Worm (Caenorhabditis elegans): Measurements from ENCODE around the gene gcc-2.
A peak's percentile ranks its signal among the peaks of the same experiment; 100 is the strongest.

The gcc-2 gene

ce11 chrIII:9765465-9765900 lies 3.5 kb upstream of the gcc-2 start (continued):
- TF ChIP-seq ceh-82 (tag; optimal IDR thresholded peaks at IDR 0.05) (peak; percentile 8), pha-4 (GFP tag; IDR thresholded peaks at IDR 0.05) (peak; percentile 98), pha-4 (tag; optimal IDR thresholded peaks at IDR 0.05) (no peak), ceh-44 (GFP tag; IDR thresholded peaks at IDR 0.05) (peak; percentile 77; the same call in 1 of the 2 replicates), snpc-1.2 (GFP tag; IDR thresholded peaks at IDR 0.05) (peak; percentile 78), lin-39 (tag; optimal IDR thresholded peaks at IDR 0.05) (peak; percentile 78), nhr-42 (GFP tag; IDR thresholded peaks at IDR 0.05) (peak; percentile 97), set-16 (GFP tag; IDR thresholded peaks at IDR 0.05) (peak; percentile 91), tag-97 (GFP tag; IDR thresholded peaks at IDR 0.05) (0 out of 2 replicates have a peak, but pooled peaks have one; percentile 66), hlh-11 (tag; optimal IDR thresholded peaks at IDR 0.05) (peak; percentile 100), F44E2.7 (GFP tag; IDR thresholded peaks at IDR 0.05) (peak; percentile 73; the same call in 1 of the 2 replicates), ceh-28 (tag; optimal IDR thresholded peaks at IDR 0.05) (no peak), ztf-11 (tag; optimal IDR thresholded peaks at IDR 0.05) (no peak), hmg-1.1 (GFP tag; IDR thresholded peaks at IDR 0.05) (peak; percentile 99), nhr-77 (tag; optimal IDR thresholded peaks at IDR 0.05) (peak; percentile 97), dve-1 (tag; optimal IDR thresholded peaks at IDR 0.05; ENCODE audit: insufficient read depth) (peak; percentile 99), fos-1 (tag; optimal IDR thresholded peaks at IDR 0.05) (peak; percentile 87), ces-1 (GFP tag; optimal IDR thresholded peaks at IDR 0.05) (no peak), attf-4 (tag; optimal IDR thresholded peaks at IDR 0.05) (no peak), vab-7 (GFP tag; IDR thresholded peaks at IDR 0.05) (peak; percentile 89), unc-62 (GFP tag; optimal IDR thresholded peaks at IDR 0.05 in 1 of 2) (peak in 1 of 2 experiments; percentile 100), unc-62 (tag; optimal IDR thresholded peaks at IDR 0.05) (no peak), pqm-1 (tag; optimal IDR thresholded peaks at IDR 0.05) (peak; percentile 33), saeg-2 (GFP tag; IDR thresholded peaks at IDR 0.05) (peak; percentile 99), zfp-3 (GFP tag; conservative IDR thresholded peaks at IDR 0.05) (peak; percentile 99), mxl-3 (GFP tag; optimal IDR thresholded peaks at IDR 0.05) (peak; percentile 99), lin-38 (GFP tag; IDR thresholded peaks at IDR 0.05) (peak; percentile 94), php-3 (GFP tag; IDR thresholded peaks at IDR 0.05) (peak; percentile 96), dmd-9 (GFP tag; IDR thresholded peaks at IDR 0.05) (peak; percentile 94), daf-16 (GFP tag; optimal IDR thresholded peaks at IDR 0.05) (peak; percentile 77 to 92), daf-16 (tag; optimal IDR thresholded peaks at IDR 0.05) (peak; percentile 91), nhr-28 (tag; optimal IDR thresholded peaks at IDR 0.05) (peak; percentile 90), T20F7.1 (GFP tag; optimal IDR thresholded peaks at IDR 0.05) (peak; percentile 92), R02D3.7 (tag; optimal IDR thresholded peaks at IDR 0.05) (no peak), hif-1 (tag; optimal IDR thresholded peaks at IDR 0.05) (peak; percentile 81 to 96), Y48G9A.11 (GFP tag; IDR thresholded peaks at IDR 0.05) (peak; percentile 63; the same call in 1 of the 2 replicates), skn-1 (tag; optimal IDR thresholded peaks at IDR 0.05) (peak; percentile 71), ceh-32 (tag; optimal IDR thresholded peaks at IDR 0.05; ENCODE audit: poor library complexity) (peak; percentile 75), lsy-2 (tag; optimal IDR thresholded peaks at IDR 0.05) (peak; percentile 99 to 100), F10B5.3 (tag; optimal IDR thresholded peaks at IDR 0.05) (peak; percentile 91), zfp-2 (tag; optimal IDR thresholded peaks at IDR 0.05) (peak; percentile 92), egl-27 (tag; optimal IDR thresholded peaks at IDR 0.05) (peak; percentile 19), ama-1 (optimal IDR thresholded peaks at IDR 0.05) (peak; percentile 95), daf-12 (tag; optimal IDR thresholded peaks at IDR 0.05) (no peak), nhr-111 (GFP tag; optimal IDR thresholded peaks at IDR 0.05) (peak; percentile 99), ctbp-1 (GFP tag; IDR thresholded peaks at IDR 0.05) (peak; percentile 98), mes-2 (tag; optimal IDR thresholded peaks at IDR 0.05; ENCODE audit: poor library complexity, severe bottlenecking) (peak; percentile 95), ZK337.2 (GFP tag; IDR thresholded peaks at IDR 0.05) (peak; percentile 78; the same call in 1 of the 2 replicates), tra-1 (GFP tag; IDR thresholded peaks at IDR 0.05) (peak; percentile 96), rbr-2 (tag; optimal IDR thresholded peaks at IDR 0.05) (peak; percentile 98), Y105C5A.15 (GFP tag; IDR thresholded peaks at IDR 0.05) (peak; percentile 96), nhr-237 (tag; optimal IDR thresholded peaks at IDR 0.05) (peak; percentile 37)
